Fruit fly (Drosophila melanogaster): ENCODE results near the gene tim.

tim gene

dm6 chr2L:3475948-3476347, 32.0 kb downstream of the tim start (continued):
- TF ChIP-seq Bteb2 (GFP tag; optimal IDR thresholded peaks at IDR 0.05) (peak; percentile 18), gem (tag; optimal IDR thresholded peaks at IDR 0.05) (peak; percentile 82), GATAe (GFP tag; conservative IDR thresholded peaks at IDR 0.05) (no peak), Sox100B (GFP tag; optimal IDR thresholded peaks at IDR 0.05) (peak; percentile 77), CG31441 (GFP tag; IDR thresholded peaks at IDR 0.05) (peak; percentile 61), Dbx (GFP tag; IDR thresholded peaks at IDR 0.05) (peak; percentile 55; the same call in 1 of the 3 replicates), CG31365 (tag; optimal IDR thresholded peaks at IDR 0.05) (no peak), amos (GFP tag; IDR thresholded peaks at IDR 0.05; ENCODE audit: partially characterized antibody) (no peak), btn (GFP tag; optimal IDR thresholded peaks at IDR 0.05) (no peak), E2f2 (GFP tag; IDR thresholded peaks at IDR 0.05) (peak; percentile 31; the same call in 1 of the 2 replicates), CG30403 (GFP tag; optimal IDR thresholded peaks at IDR 0.05) (peak; percentile 82), CG3838 (GFP tag; optimal IDR thresholded peaks at IDR 0.05) (no peak), Ravus (GFP tag; IDR thresholded peaks at IDR 0.05) (no peak), crc (GFP tag; optimal IDR thresholded peaks at IDR 0.05) (no peak), corto (GFP tag; optimal IDR thresholded peaks at IDR 0.05) (no peak), pfk (GFP tag; optimal IDR thresholded peaks at IDR 0.05) (no peak), CG17328 (GFP tag; IDR thresholded peaks at IDR 0.05) (no peak), CG15601 (tag; optimal IDR thresholded peaks at IDR 0.05) (no peak), Blimp-1 (GFP tag; optimal IDR thresholded peaks at IDR 0.05) (no peak), CG1603 (tag; optimal IDR thresholded peaks at IDR 0.05) (peak; percentile 51), CG11723 (GFP tag; optimal IDR thresholded peaks at IDR 0.05) (peak; percentile 37), wek (GFP tag; optimal IDR thresholded peaks at IDR 0.05) (no peak), Ptx1 (GFP tag; IDR thresholded peaks at IDR 0.05) (peak; percentile 82), pum (GFP tag; optimal IDR thresholded peaks at IDR 0.05) (peak; percentile 11), CG8944 (GFP tag; optimal IDR thresholded peaks at IDR 0.05) (no peak), dmrt11E (tag; optimal IDR thresholded peaks at IDR 0.05) (peak; percentile 26), Nf-YB (GFP tag; optimal IDR thresholded peaks at IDR 0.05) (no peak), org-1 (GFP tag; optimal IDR thresholded peaks at IDR 0.05) (peak; percentile 73), CG32772 (GFP tag; IDR thresholded peaks at IDR 0.05) (peak; percentile 7; the same call in 1 of the 2 replicates), CG12391 (tag; optimal IDR thresholded peaks at IDR 0.05) (peak; percentile 74), danr (GFP tag; IDR thresholded peaks at IDR 0.05) (peak; percentile 56; the same call in 1 of the 2 replicates), pros (GFP tag; optimal IDR thresholded peaks at IDR 0.05) (no peak), twi (tag; optimal IDR thresholded peaks at IDR 0.05) (no peak), Dfd (GFP tag; optimal IDR thresholded peaks at IDR 0.05) (no peak), Opbp (GFP tag; IDR thresholded peaks at IDR 0.05; ENCODE audit: partially characterized antibody) (no peak), ems (GFP tag; optimal IDR thresholded peaks at IDR 0.05) (peak; percentile 16), bbx (GFP tag; IDR thresholded peaks at IDR 0.05; ENCODE audit: partially characterized antibody) (no peak), CG8765 (GFP tag; IDR thresholded peaks at IDR 0.05) (no peak), CG15269 (tag; optimal IDR thresholded peaks at IDR 0.05) (peak; percentile 80), Dp (GFP tag; optimal IDR thresholded peaks at IDR 0.05) (no peak), CG2199 (GFP tag; IDR thresholded peaks at IDR 0.05) (no peak), her (GFP tag; optimal IDR thresholded peaks at IDR 0.05) (no peak), stc (GFP tag; IDR thresholded peaks at IDR 0.05) (peak; percentile 34; the same call in 1 of the 2 replicates), bsh (GFP tag; optimal IDR thresholded peaks at IDR 0.05) (peak in 1 of 2 experiments; percentile 42), crol (GFP tag; IDR thresholded peaks at IDR 0.05) (no peak), dpn (GFP tag; optimal IDR thresholded peaks at IDR 0.05) (peak; percentile 38 to 60), Six4 (GFP tag; optimal IDR thresholded peaks at IDR 0.05) (peak; percentile 58), CG10321 (GFP tag; IDR thresholded peaks at IDR 0.05) (no peak), prd (optimal IDR thresholded peaks at IDR 0.05) (no peak), prd (GFP tag; IDR thresholded peaks at IDR 0.05) (no peak), CG6654 (GFP tag; optimal IDR thresholded peaks at IDR 0.05) (no peak)
